Worm (Caenorhabditis elegans) whole organism, L4 larva: Measurements from ENCODE around the gene srw-112.

ENCODE experiments used
- nhr-237 ChIP-seq: sonication (generic microtip); optimal IDR thresholded peaks from 2 replicates; lab custom pipeline; 2017; ENCODE audit warnings: missing biosample characterization, missing genetic modification characterization
- nhr-76 ChIP-seq: fragments of 150-350 bp; optimal IDR thresholded peaks from 2 replicates; lab custom pipeline; 2014; ENCODE audit warnings: missing biosample characterization, missing genetic modification characterization

ce11 chrV:3044837-3045236, 39.0 kb upstream of the srw-112 start, which contains the start of gene F59D6.1:
- TF ChIP-seq nhr-76 (tag; lab: Kevin White, UChicago) (no peak), nhr-237 (tag; lab: Kevin White, UChicago) (no peak)
